Worm (Caenorhabditis elegans) whole organism, L1 larva: ENCODE measurements around the gene ZK287.9.

Experiments
- ceh-88 ChIP-seq: fragments of 200-800 bp; sonication (Bioruptor generic); IDR thresholded peaks from 2 replicates; pipeline ENCODE4 v1.3.6; 2022; ENCODE audit warnings: missing genetic modification characterization, missing compliant biosample characterization
- efl-1 ChIP-seq, 4 experiments: fragments of 150-350 bp; optimal IDR thresholded peaks in 3 of 4; peaks in 1 of 4; 1 replicate in 1 of 4; 2 replicates in 3 of 4; lab custom pipeline; 2014; ENCODE audit warnings: missing biosample characterization in 2 of 4, missing genetic modification characterization in 2 of 4, missing genetic modification reagents in 2 of 4
- efl-3 ChIP-seq: fragments of 200-800 bp; sonication (Bioruptor generic); optimal IDR thresholded peaks from 2 replicates; lab custom pipeline; 2018; ENCODE audit warnings: mild to moderate bottlenecking, missing genetic modification characterization, missing compliant biosample characterization
- fkh-10 ChIP-seq: sonication (generic microtip); optimal IDR thresholded peaks from 2 replicates; lab custom pipeline; 2017; ENCODE audit warnings: missing biosample characterization, missing genetic modification reagents, missing genetic modification characterization
- nhr-11 ChIP-seq: fragments of 150-350 bp; optimal IDR thresholded peaks from 2 replicates; lab custom pipeline; 2014; ENCODE audit warnings: missing biosample characterization, missing genetic modification characterization
- unc-130 ChIP-seq: fragments of 150-350 bp; optimal IDR thresholded peaks from 2 replicates; lab custom pipeline; 2017; ENCODE audit warnings: missing biosample characterization, missing genetic modification characterization, inconsistent platforms
- ztf-11 ChIP-seq, 2 experiments: sonication (generic microtip); optimal IDR thresholded peaks; 2 replicates each; lab custom pipeline; 2016 to 2017; ENCODE audit warnings: missing genetic modification characterization in 2 of 2, missing biosample characterization in 1 of 2, missing compliant biosample characterization in 1 of 2

DNA sequence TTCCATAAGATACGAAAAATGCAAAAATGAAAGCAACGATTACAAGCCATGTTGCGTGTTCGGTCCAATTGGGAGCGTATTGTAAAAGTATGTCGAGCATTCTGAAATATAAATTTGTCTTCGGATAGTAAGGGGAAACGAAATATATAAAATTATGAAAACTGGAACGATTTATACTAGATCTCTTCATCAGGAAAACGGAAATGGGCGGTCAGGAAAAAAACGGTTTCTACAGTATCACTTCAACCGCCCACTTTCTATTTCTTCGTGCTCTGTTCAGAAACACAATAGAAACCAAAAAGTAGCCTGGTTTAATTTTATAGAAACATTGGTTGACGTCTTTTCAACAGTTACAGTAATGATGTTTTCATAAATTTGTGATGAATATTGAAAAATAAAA lies 17.6 kb upstream of the ZK287.9 start, which contains the start of gene pitr-4:
- TF ChIP-seq ceh-88 (no peak), fkh-10 (GFP tag; lab: Kevin White, UChicago) (no peak), efl-3 (GFP tag; lab: Kevin White, UChicago) (no peak), nhr-11 (tag; lab: Kevin White, UChicago) (no peak), ztf-11 (tag; optimal IDR thresholded peaks at IDR 0.05; lab: Kevin White, UChicago) (no peak), unc-130 (no peak), efl-1 (optimal IDR thresholded peaks at IDR 0.05; lab: Kevin White, UChicago) (no peak), efl-1 (GFP tag; optimal IDR thresholded peaks at IDR 0.05 in 1 of 2; lab: Kevin White, UChicago) (no peak)
